Worm (Caenorhabditis elegans): ENCODE results near the gene taf-11.1.

taf-11.1 gene

ce11 chrX:4248417-4248816 is 6.6 kb upstream of the taf-11.1 start (continued):
- TF ChIP-seq zag-1 (tag; optimal IDR thresholded peaks at IDR 0.05) (no peak), ztf-11 (tag; optimal IDR thresholded peaks at IDR 0.05) (no peak), pag-3 (tag; optimal IDR thresholded peaks at IDR 0.05; ENCODE audit: borderline replicate concordance, insufficient read depth) (no peak), skn-1 (tag; optimal IDR thresholded peaks at IDR 0.05) (no peak), nhr-90 (tag; optimal IDR thresholded peaks at IDR 0.05; ENCODE audit: poor library complexity) (no peak), mef-2 (tag; optimal IDR thresholded peaks at IDR 0.05) (no peak), nhr-20 (tag; optimal IDR thresholded peaks at IDR 0.05) (peak; percentile 13), elt-2 (tag; optimal IDR thresholded peaks at IDR 0.05) (peak; percentile 34)

- TF ChIP-seq ces-1 (GFP tag; optimal IDR thresholded peaks at IDR 0.05) = no peak
- TF ChIP-seq lsy-2 (tag; optimal IDR thresholded peaks at IDR 0.05) = no peak
- TF ChIP-seq mab-9 (GFP tag; IDR thresholded peaks at IDR 0.05) = no peak
- no peak for TF ChIP-seq nhr-77 (tag; optimal IDR thresholded peaks at IDR 0.05)
- no peak for TF ChIP-seq ets-5 (GFP tag; IDR thresholded peaks at IDR 0.05)
- no peak for TF ChIP-seq ama-1 (optimal IDR thresholded peaks at IDR 0.05)
- no peak for TF ChIP-seq grh-1 (GFP tag; IDR thresholded peaks at IDR 0.05)
- no peak for TF ChIP-seq skn-1 (tag; optimal IDR thresholded peaks at IDR 0.05)
- no peak for TF ChIP-seq nhr-76 (tag; optimal IDR thresholded peaks at IDR 0.05)
- no peak for TF ChIP-seq blmp-1 (tag; optimal IDR thresholded peaks at IDR 0.05)
- no peak for TF ChIP-seq zip-4 (GFP tag; optimal IDR thresholded peaks at IDR 0.05)
- TF ChIP-seq ceh-90 (tag; optimal IDR thresholded peaks at IDR 0.05) = no peak
- no peak for TF ChIP-seq zag-1 (tag; optimal IDR thresholded peaks at IDR 0.05)
- no peak for TF ChIP-seq nhr-19 (GFP tag; conservative IDR thresholded peaks at IDR 0.05)
- no peak for TF ChIP-seq tbx-2 (tag; optimal IDR thresholded peaks at IDR 0.05)
- TF ChIP-seq snpc-4 (tag; optimal IDR thresholded peaks at IDR 0.05) = no peak
Observed at ce11 chrX:4248949-4249348, 6.0 kb upstream of the taf-11.1 start, which contains the start of gene hlh-13. Gene hlh-13, plus strand, starts transcription at chrX:4249249.

DNA sequence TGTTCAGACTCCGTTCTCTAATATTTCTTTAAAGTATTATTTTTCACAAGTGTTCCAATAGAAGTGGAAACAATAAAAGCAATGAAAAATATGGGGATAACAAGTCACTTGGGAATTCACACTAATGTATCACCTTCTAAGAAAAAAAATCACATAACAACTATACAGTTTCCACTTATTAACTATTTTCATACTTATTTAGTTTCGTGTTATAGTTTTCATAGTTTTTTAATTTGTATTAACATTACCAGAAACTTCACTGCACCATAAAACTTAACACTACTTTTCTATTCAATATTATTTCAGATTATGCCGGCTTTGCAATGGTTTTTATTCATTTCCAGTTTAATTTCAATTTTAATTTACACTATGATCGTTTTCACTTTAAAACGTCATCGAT is 2.9 kb upstream of the taf-11.1 start, which contains the start of gene srv-5:
srv-5 (plus strand) TSS at position 301 of the 400 bp plus-strand sequence.
- TF ChIP-seq nhr-19 (GFP tag; conservative IDR thresholded peaks at IDR 0.05) = no peak
- no peak for TF ChIP-seq lin-14 (GFP tag; optimal IDR thresholded peaks at IDR 0.05)
- TF ChIP-seq efl-1 (optimal IDR thresholded peaks at IDR 0.05) = no peak
- peak in 1 of 2 experiments; percentile 55 for TF ChIP-seq efl-1 (GFP tag; optimal IDR thresholded peaks at IDR 0.05 in 1 of 2)

DNA sequence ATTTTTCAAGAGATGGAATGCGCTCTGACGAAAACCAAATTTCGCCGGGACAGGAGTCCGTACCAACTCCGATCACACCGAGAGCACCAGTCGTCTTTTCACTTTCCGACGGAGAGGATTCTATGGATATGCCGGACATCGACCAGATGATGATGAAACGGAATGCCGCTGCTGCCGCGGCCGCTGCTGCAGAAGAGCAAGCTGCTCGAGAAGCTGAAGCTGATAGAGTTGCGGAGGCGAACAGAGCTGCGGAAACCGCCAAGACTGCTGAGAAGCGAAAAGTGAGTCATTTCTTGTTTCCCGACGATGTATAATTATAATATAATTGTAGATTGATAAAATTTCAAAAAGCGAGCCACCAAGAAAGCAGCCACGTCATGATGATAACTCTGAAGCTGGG is 396 bp downstream of the taf-11.1 start:
- TF ChIP-seq ceh-88 (GFP tag; IDR thresholded peaks at IDR 0.05) = no peak
- TF ChIP-seq hpl-2 (GFP tag; optimal IDR thresholded peaks at IDR 0.05) = no peak
- TF ChIP-seq dsc-1 (tag; optimal IDR thresholded peaks at IDR 0.05) = no peak
- no peak for TF ChIP-seq mef-2 (tag; optimal IDR thresholded peaks at IDR 0.05)
- no peak for TF ChIP-seq ets-5 (GFP tag; IDR thresholded peaks at IDR 0.05)
- TF ChIP-seq unc-30 (tag; optimal IDR thresholded peaks at IDR 0.05) = no peak
- no peak for TF ChIP-seq elt-2 (tag; optimal IDR thresholded peaks at IDR 0.05)
- TF ChIP-seq nhr-12 (tag; optimal IDR thresholded peaks at IDR 0.05) = no peak
- no peak for TF ChIP-seq efl-1 (optimal IDR thresholded peaks at IDR 0.05)
- TF ChIP-seq efl-1 (GFP tag; optimal IDR thresholded peaks at IDR 0.05 in 1 of 2) = no peak

- TF ChIP-seq lin-15B (tag; optimal IDR thresholded peaks at IDR 0.05) (no peak), pqm-1 (tag; optimal IDR thresholded peaks at IDR 0.05) (no peak), nhr-85 (tag) (no peak), blmp-1 (tag; optimal IDR thresholded peaks at IDR 0.05) (no peak), lsy-2 (tag; optimal IDR thresholded peaks at IDR 0.05) (no peak), nhr-237 (tag; optimal IDR thresholded peaks at IDR 0.05) (no peak), C04F5.9 (tag; optimal IDR thresholded peaks at IDR 0.05) (no peak), nhr-71 (tag; optimal IDR thresholded peaks at IDR 0.05) (no peak), nhr-20 (tag; optimal IDR thresholded peaks at IDR 0.05) (no peak), unc-30 (tag; optimal IDR thresholded peaks at IDR 0.05) (no peak), hlh-17 (GFP tag; optimal IDR thresholded peaks at IDR 0.05; ENCODE audit: borderline replicate concordance) (no peak), skn-1 (tag; optimal IDR thresholded peaks at IDR 0.05) (no peak), mdl-1 (tag; optimal IDR thresholded peaks at IDR 0.05) (no peak), elt-2 (tag; optimal IDR thresholded peaks at IDR 0.05) (no peak), lin-35 (GFP tag; optimal IDR thresholded peaks at IDR 0.05) (no peak), C34B4.2 (tag; optimal IDR thresholded peaks at IDR 0.05) (no peak), lin-13 (GFP tag; optimal IDR thresholded peaks at IDR 0.05) (no peak), nhr-11 (tag; optimal IDR thresholded peaks at IDR 0.05) (no peak), aha-1 (tag; optimal IDR thresholded peaks at IDR 0.05) (no peak)
Observed at ce11 chrX:4256761-4257160, 1.8 kb downstream of the taf-11.1 start, which contains the start of gene srv-6. Gene srv-6, plus strand, starts transcription at chrX:4257061.

All from whole organism, L1 larva.